Worm (Caenorhabditis elegans) whole organism, midembryonic: ENCODE measurements around the gene bud-13.

Experiments used
- flt-1 ChIP-seq: fragments of 200-800 bp; sonication (Bioruptor generic); IDR thresholded peaks from 2 replicates; pipeline ENCODE4 v1.3.6; 2022; ENCODE audit warnings: missing genetic modification characterization, missing compliant biosample characterization
- klf-2 ChIP-seq: fragments of 200-800 bp; sonication (Bioruptor generic); conservative IDR thresholded peaks from 2 replicates; pipeline ENCODE4 v1.3.6; 2022; ENCODE audit warnings: missing genetic modification reagents, missing genetic modification characterization, missing compliant biosample characterization
- med-1 ChIP-seq: sonication (generic microtip); optimal IDR thresholded peaks from 2 replicates; lab custom pipeline; 2017; ENCODE audit warnings: missing genetic modification characterization, mild to moderate bottlenecking, missing compliant biosample characterization, antibody characterized with exemption, missing genetic modification reagents; ENCODE audit not compliant: insufficient read depth
- tab-1 ChIP-seq: fragments of 200-800 bp; sonication (Bioruptor generic); IDR thresholded peaks from 2 replicates; pipeline ENCODE4 v1.3.6; 2022; ENCODE audit warnings: missing genetic modification characterization, missing compliant biosample characterization
- ztf-23 ChIP-seq: fragments of 200-800 bp; sonication (Bioruptor generic); IDR thresholded peaks from 2 replicates; pipeline ENCODE4 v1.3.6; 2022; ENCODE audit warnings: missing genetic modification reagents, missing genetic modification characterization, missing compliant biosample characterization
- ztf-29 ChIP-seq: fragments of 200-800 bp; sonication (Bioruptor generic); IDR thresholded peaks from 2 replicates; pipeline ENCODE4 v1.3.6; 2022; ENCODE audit warnings: missing genetic modification reagents, missing genetic modification characterization, missing compliant biosample characterization

ce11 chrIII:8934378-8934777 lies 33.1 kb downstream of the bud-13 start:
- TF ChIP-seq ztf-23 (GFP tag; lab: Robert Waterston, UW) (no peak), ztf-29 (GFP tag; lab: Robert Waterston, UW) (no peak), tab-1 (GFP tag; lab: Robert Waterston, UW) (no peak), med-1 (GFP tag; lab: Kevin White, UChicago) (no peak), klf-2 (GFP tag; lab: Robert Waterston, UW) (no peak), flt-1 (GFP tag; lab: Robert Waterston, UW) (no peak)
